Fruit fly (Drosophila melanogaster) whole organism, wandering third instar larva: ENCODE measurements around the gene CG3734.

Experiments used
- Dfd ChIP-seq: fragments of >200 bp; optimal IDR thresholded peaks from 2 replicates; lab custom pipeline; 2017; ENCODE audit warnings: missing biosample characterization, missing genetic modification characterization
- GATAd ChIP-seq: sonication (Bioruptor generic); optimal IDR thresholded peaks from 2 replicates; lab custom pipeline; 2016; ENCODE audit warnings: missing biosample characterization, missing genetic modification characterization
- Hnf4 ChIP-seq: fragments of 200-800 bp; sonication (Bioruptor generic); optimal IDR thresholded peaks from 2 replicates; lab custom pipeline; 2016; ENCODE audit warnings: missing biosample characterization, mild to moderate bottlenecking, missing genetic modification characterization
- OdsH ChIP-seq: fragments of 200-800 bp; sonication (Bioruptor generic); optimal IDR thresholded peaks from 2 replicates; lab custom pipeline; 2016; ENCODE audit warnings: missing biosample characterization, mild to moderate bottlenecking, missing genetic modification characterization
- Sp1 ChIP-seq: fragments of 200-800 bp; sonication (Bioruptor generic); optimal IDR thresholded peaks from 3 replicates; lab custom pipeline; 2019; ENCODE audit warnings: missing biosample characterization, mild to moderate bottlenecking, missing genetic modification characterization, moderate library complexity
- dl ChIP-seq, 2 experiments: fragments of 175-275, 200-275 bp in 1 of 2; fragments of 200-275 bp in 1 of 2; sonication (Bioruptor generic); optimal IDR thresholded peaks; lab custom pipeline; 2018; ENCODE audit warnings: mild to moderate bottlenecking in 2 of 2, missing biosample characterization in 2 of 2, missing genetic modification characterization in 2 of 2, moderate library complexity in 2 of 2; ENCODE audit not compliant: partially characterized antibody in 2 of 2, insufficient read depth in 1 of 2
- fru ChIP-seq: fragments of 200-800 bp; sonication (Bioruptor generic); optimal IDR thresholded peaks from 3 replicates; lab custom pipeline; 2016; ENCODE audit warnings: missing biosample characterization, mild to moderate bottlenecking, missing genetic modification characterization
- h ChIP-seq: fragments of 200-800 bp; sonication (Bioruptor generic); optimal IDR thresholded peaks from 3 replicates; lab custom pipeline; 2016; ENCODE audit warnings: missing biosample characterization, mild to moderate bottlenecking, missing genetic modification characterization
- jim ChIP-seq: fragments of 175-275, 200-325 bp; sonication (Bioruptor generic); optimal IDR thresholded peaks from 2 replicates; lab custom pipeline; 2016; ENCODE audit warnings: missing biosample characterization, mild to moderate bottlenecking, missing genetic modification characterization
- pan ChIP-seq: fragments of >200 bp; optimal IDR thresholded peaks from 2 replicates; lab custom pipeline; 2017
- sv ChIP-seq: fragments of 200-800 bp; sonication (Bioruptor generic); optimal IDR thresholded peaks from 3 replicates; lab custom pipeline; 2016; ENCODE audit warnings: missing biosample characterization, missing genetic modification characterization
- usp ChIP-seq: fragments of >200 bp; optimal IDR thresholded peaks from 2 replicates; lab custom pipeline; 2017; ENCODE audit warnings: missing biosample characterization, missing genetic modification characterization
- woc ChIP-seq: sonication (Bioruptor generic); optimal IDR thresholded peaks from 2 replicates; lab custom pipeline; 2016; ENCODE audit warnings: missing biosample characterization, mild to moderate bottlenecking, missing genetic modification characterization

- no peak for TF ChIP-seq fru
- no peak for TF ChIP-seq sv (GFP tag; lab: Kevin White, UChicago)
- no peak for TF ChIP-seq Hnf4 (GFP tag; lab: Kevin White, UChicago)
- no peak for TF ChIP-seq woc (GFP tag; lab: Kevin White, UChicago)
- TF ChIP-seq Dfd, result no peak
- TF ChIP-seq usp (GFP tag; lab: Kevin White, UChicago), result no peak
- no peak for TF ChIP-seq pan (lab: Kevin White, UChicago)
- no peak for TF ChIP-seq Sp1
- no peak for TF ChIP-seq OdsH (GFP tag; lab: Kevin White, UChicago)
- TF ChIP-seq dl (GFP tag; optimal IDR thresholded peaks at IDR 0.05; lab: Kevin White, UChicago; ENCODE audit: insufficient read depth in 1 of 2, partially characterized antibody in 2 of 2), result no peak
- TF ChIP-seq jim (GFP tag; lab: Kevin White, UChicago), result no peak
- no peak for TF ChIP-seq h (GFP tag; lab: Kevin White, UChicago)
- TF ChIP-seq GATAd (GFP tag; lab: Kevin White, UChicago), result no peak
Observed at dm6 chr3R:19345214-19345613, 42.4 kb upstream of the CG3734 start.
